Worm (Caenorhabditis elegans) whole organism, late embryonic: ENCODE data around the gene cpg-2.

Experiments used
- C08G9.2 ChIP-seq: sonication (generic microtip); optimal IDR thresholded peaks from 2 replicates; lab custom pipeline; 2016; ENCODE audit warnings: mild to moderate bottlenecking, missing genetic modification characterization, moderate library complexity, missing compliant biosample characterization
- C38D4.7 ChIP-seq: fragments of 200-800 bp; sonication (Bioruptor generic); optimal IDR thresholded peaks from 2 replicates; lab custom pipeline; 2018; ENCODE audit warnings: mild to moderate bottlenecking, missing genetic modification characterization, moderate library complexity, missing compliant biosample characterization
- K09A11.1 ChIP-seq: sonication (generic microtip); optimal IDR thresholded peaks from 2 replicates; lab custom pipeline; 2017; ENCODE audit warnings: antibody characterized with exemption, mild to moderate bottlenecking, missing genetic modification characterization, missing compliant biosample characterization; ENCODE audit not compliant: insufficient read depth
- ceh-18 ChIP-seq: sonication (generic microtip); optimal IDR thresholded peaks from 2 replicates; lab custom pipeline; 2016; ENCODE audit warnings: missing genetic modification characterization, missing compliant biosample characterization
- ceh-19 ChIP-seq: fragments of 200-800 bp; sonication (Bioruptor generic); optimal IDR thresholded peaks from 2 replicates; lab custom pipeline; 2018; ENCODE audit warnings: mild to moderate bottlenecking, missing genetic modification characterization, missing compliant biosample characterization
- ceh-2 ChIP-seq: sonication (generic microtip); optimal IDR thresholded peaks from 2 replicates; lab custom pipeline; 2016; ENCODE audit warnings: missing genotype, missing genetic modification characterization, missing compliant biosample characterization
- ceh-24 ChIP-seq: sonication (generic microtip); optimal IDR thresholded peaks from 2 replicates; lab custom pipeline; 2016; ENCODE audit warnings: mild to moderate bottlenecking, missing genetic modification characterization, missing compliant biosample characterization
- ceh-30 ChIP-seq: fragments of 150-350 bp; optimal IDR thresholded peaks from 2 replicates; lab custom pipeline; 2014; ENCODE audit warnings: missing biosample characterization, missing genetic modification characterization
- ceh-48 ChIP-seq: sonication (generic microtip); optimal IDR thresholded peaks from 2 replicates; lab custom pipeline; 2016; ENCODE audit warnings: missing genetic modification characterization, inconsistent platforms, missing compliant biosample characterization
- ceh-6 ChIP-seq: fragments of 200-800 bp; sonication (Bioruptor generic); optimal IDR thresholded peaks from 2 replicates; lab custom pipeline; 2018; ENCODE audit warnings: mild to moderate bottlenecking, missing genetic modification characterization, missing compliant biosample characterization
- ceh-9 ChIP-seq: sonication (generic microtip); optimal IDR thresholded peaks from 2 replicates; lab custom pipeline; 2016; ENCODE audit warnings: mild to moderate bottlenecking, missing genetic modification characterization, inconsistent platforms, missing compliant biosample characterization
- elt-2 ChIP-seq: sonication (generic microtip); optimal IDR thresholded peaks from 2 replicates; lab custom pipeline; 2016; ENCODE audit warnings: missing genetic modification reagents, missing genetic modification characterization, missing compliant biosample characterization
- eyg-1 ChIP-seq: sonication (generic microtip); optimal IDR thresholded peaks from 2 replicates; lab custom pipeline; 2016; ENCODE audit warnings: missing genotype, missing genetic modification characterization, missing compliant biosample characterization
- gmeb-2 ChIP-seq: sonication (generic microtip); optimal IDR thresholded peaks from 2 replicates; lab custom pipeline; 2016; ENCODE audit warnings: missing genetic modification characterization, inconsistent platforms, missing compliant biosample characterization
- hlh-13 ChIP-seq: fragments of 200-800 bp; sonication (Bioruptor generic); optimal IDR thresholded peaks from 2 replicates; lab custom pipeline; 2018; ENCODE audit warnings: mild to moderate bottlenecking, missing genetic modification characterization, missing compliant biosample characterization
- hlh-30 ChIP-seq: sonication (generic microtip); optimal IDR thresholded peaks from 2 replicates; lab custom pipeline; 2017; ENCODE audit warnings: antibody characterized with exemption, missing genetic modification characterization, missing compliant biosample characterization; ENCODE audit not compliant: insufficient read depth
- lim-6 ChIP-seq: sonication (generic microtip); optimal IDR thresholded peaks from 2 replicates; lab custom pipeline; 2016; ENCODE audit warnings: missing genetic modification characterization, missing compliant biosample characterization
- madf-2 ChIP-seq: sonication (generic microtip); optimal IDR thresholded peaks from 2 replicates; lab custom pipeline; 2017; ENCODE audit warnings: missing genetic modification characterization, missing compliant biosample characterization
- mec-3 ChIP-seq: sonication (generic microtip); optimal IDR thresholded peaks from 2 replicates; lab custom pipeline; 2016; ENCODE audit warnings: borderline replicate concordance, missing genetic modification characterization, missing compliant biosample characterization
- nfya-1 ChIP-seq: sonication (generic microtip); optimal IDR thresholded peaks from 2 replicates; lab custom pipeline; 2017; ENCODE audit warnings: missing genetic modification characterization, mild to moderate bottlenecking, missing compliant biosample characterization, antibody characterized with exemption, moderate library complexity
- nhr-11 ChIP-seq: fragments of 150-350 bp; optimal IDR thresholded peaks from 2 replicates; lab custom pipeline; 2014; ENCODE audit warnings: missing biosample characterization, missing genetic modification characterization
- nhr-232 ChIP-seq: sonication (generic microtip); optimal IDR thresholded peaks from 2 replicates; lab custom pipeline; 2016; ENCODE audit warnings: missing genetic modification characterization, missing compliant biosample characterization
- odd-2 ChIP-seq: sonication (generic microtip); optimal IDR thresholded peaks from 2 replicates; lab custom pipeline; 2017; ENCODE audit warnings: antibody characterized with exemption, mild to moderate bottlenecking, missing genetic modification characterization, missing compliant biosample characterization
- pat-9 ChIP-seq: fragments of 200-800 bp; sonication (Bioruptor generic); optimal IDR thresholded peaks from 2 replicates; lab custom pipeline; 2018; ENCODE audit warnings: mild to moderate bottlenecking, missing genetic modification characterization, moderate library complexity, missing compliant biosample characterization
- pax-1 ChIP-seq: fragments of 150-350 bp; optimal IDR thresholded peaks from 2 replicates; lab custom pipeline; 2014; ENCODE audit warnings: missing biosample characterization, missing genetic modification characterization
- pha-2 ChIP-seq: sonication (generic microtip); optimal IDR thresholded peaks from 2 replicates; lab custom pipeline; 2017; ENCODE audit warnings: mild to moderate bottlenecking, missing genetic modification characterization, missing compliant biosample characterization
- pqm-1 ChIP-seq: sonication (generic microtip); optimal IDR thresholded peaks from 2 replicates; lab custom pipeline; 2016; ENCODE audit warnings: missing genetic modification characterization, missing compliant biosample characterization
- rnt-1 ChIP-seq: sonication (generic microtip); optimal IDR thresholded peaks from 2 replicates; lab custom pipeline; 2016; ENCODE audit warnings: missing genetic modification characterization, missing compliant biosample characterization
- syd-9 ChIP-seq: sonication (generic microtip); optimal IDR thresholded peaks from 2 replicates; lab custom pipeline; 2016; ENCODE audit warnings: mild to moderate bottlenecking, missing genetic modification characterization, moderate library complexity, missing compliant biosample characterization
- tbx-2 ChIP-seq: sonication (generic microtip); optimal IDR thresholded peaks from 2 replicates; lab custom pipeline; 2016; ENCODE audit warnings: missing genetic modification characterization, missing compliant biosample characterization
- ttx-3 ChIP-seq: sonication (generic microtip); optimal IDR thresholded peaks from 2 replicates; lab custom pipeline; 2016; ENCODE audit warnings: missing genetic modification reagents, missing genetic modification characterization, missing compliant biosample characterization
- unc-55 ChIP-seq: sonication (generic microtip); optimal IDR thresholded peaks from 2 replicates; lab custom pipeline; 2017; ENCODE audit warnings: missing biosample characterization, missing genetic modification reagents, missing genetic modification characterization
- unc-86 ChIP-seq: sonication (generic microtip); optimal IDR thresholded peaks from 2 replicates; lab custom pipeline; 2016; ENCODE audit warnings: missing genetic modification characterization, missing compliant biosample characterization

Gene cpg-2

ce11 chrIII:7063061-7063460 is 40.7 kb downstream of the cpg-2 start:
- TF ChIP-seq nhr-232 (tag; lab: Kevin White, UChicago), result no peak
- TF ChIP-seq ceh-18 (tag; lab: Kevin White, UChicago), result no peak
- no peak for TF ChIP-seq ttx-3 (tag; lab: Kevin White, UChicago)
- no peak for TF ChIP-seq ceh-24
- no peak for TF ChIP-seq ceh-48 (tag; lab: Kevin White, UChicago)
- no peak for TF ChIP-seq hlh-13
- no peak for TF ChIP-seq pqm-1 (tag; lab: Kevin White, UChicago)
- TF ChIP-seq ceh-6 (GFP tag; lab: Kevin White, UChicago), result no peak
- no peak for TF ChIP-seq C08G9.2 (tag; lab: Kevin White, UChicago)
- no peak for TF ChIP-seq pax-1 (tag; lab: Kevin White, UChicago)
- TF ChIP-seq nhr-11 (tag; lab: Kevin White, UChicago), result no peak
- no peak for TF ChIP-seq unc-86 (tag; lab: Kevin White, UChicago)
- no peak for TF ChIP-seq odd-2
- TF ChIP-seq K09A11.1 (tag; lab: Kevin White, UChicago), result no peak

DNA sequence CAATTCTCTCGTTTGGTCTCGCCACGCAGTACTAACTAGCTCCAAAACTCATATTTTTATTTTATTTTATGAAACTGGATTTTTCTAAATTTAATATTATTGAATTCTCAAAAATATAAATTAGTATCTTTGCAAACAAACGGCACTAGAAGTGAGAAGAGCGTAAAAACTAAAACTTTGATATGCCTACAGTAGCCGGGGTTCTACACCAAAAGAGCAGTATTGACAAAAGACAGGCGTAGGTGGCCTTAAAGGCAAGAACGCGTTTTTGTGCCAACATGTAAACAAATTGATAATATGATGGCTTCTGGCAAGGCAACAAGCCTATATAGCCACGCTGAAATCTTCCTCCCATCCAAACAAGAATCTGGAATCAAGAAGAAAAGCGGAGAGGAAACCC is 41.2 kb downstream of the cpg-2 start, which contains the start of gene R01H2.1:
R01H2.1 (plus strand) TSS at position 301 of the 400 bp plus-strand sequence.
- TF ChIP-seq odd-2 (no peak), C38D4.7 (GFP tag; lab: Kevin White, UChicago) (no peak), syd-9 (no peak), ceh-30 (tag; lab: Kevin White, UChicago) (no peak), ceh-24 (no peak), ceh-19 (GFP tag; lab: Kevin White, UChicago) (no peak), unc-86 (tag; lab: Kevin White, UChicago) (no peak), elt-2 (no peak), lim-6 (no peak), madf-2 (tag; lab: Kevin White, UChicago) (no peak), pat-9 (tag; lab: Kevin White, UChicago) (no peak), nhr-11 (tag; lab: Kevin White, UChicago) (no peak), eyg-1 (tag; lab: Kevin White, UChicago) (no peak), ttx-3 (tag; lab: Kevin White, UChicago) (no peak)

DNA sequence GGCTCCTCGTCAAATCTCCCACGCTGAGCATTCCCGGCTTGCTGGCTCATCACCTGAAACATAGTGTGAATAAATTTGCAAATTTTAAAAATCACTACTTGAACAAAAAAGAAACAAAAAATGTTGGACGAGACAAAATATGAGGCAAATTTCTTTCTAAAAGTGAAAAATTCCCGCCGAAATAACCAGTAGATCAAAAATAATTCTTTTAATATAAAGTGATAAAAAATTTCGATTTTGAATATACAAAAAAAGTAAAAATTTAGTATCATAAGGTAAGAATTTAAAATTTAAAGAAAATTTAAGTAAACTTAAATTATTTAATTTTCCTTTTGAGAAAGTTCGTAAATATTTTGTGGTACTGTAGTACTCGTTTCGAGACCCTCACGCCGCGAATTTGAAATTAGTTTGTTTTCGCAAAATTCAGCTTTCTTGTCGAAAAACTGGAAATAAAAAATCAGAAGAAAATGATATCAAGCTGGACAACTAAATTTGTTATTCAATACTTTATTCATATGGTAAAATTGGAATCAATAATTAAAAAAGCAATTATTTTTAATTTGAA is 43.2 kb downstream of the cpg-2 start, which contains the start of gene egg-2:
egg-2 (minus strand) TSS at position 53 of the 565 bp plus-strand sequence.
- TF ChIP-seq mec-3 (tag; lab: Kevin White, UChicago) (no peak), unc-55 (GFP tag; lab: Kevin White, UChicago) (no peak), odd-2 (no peak), tbx-2 (no peak)

DNA sequence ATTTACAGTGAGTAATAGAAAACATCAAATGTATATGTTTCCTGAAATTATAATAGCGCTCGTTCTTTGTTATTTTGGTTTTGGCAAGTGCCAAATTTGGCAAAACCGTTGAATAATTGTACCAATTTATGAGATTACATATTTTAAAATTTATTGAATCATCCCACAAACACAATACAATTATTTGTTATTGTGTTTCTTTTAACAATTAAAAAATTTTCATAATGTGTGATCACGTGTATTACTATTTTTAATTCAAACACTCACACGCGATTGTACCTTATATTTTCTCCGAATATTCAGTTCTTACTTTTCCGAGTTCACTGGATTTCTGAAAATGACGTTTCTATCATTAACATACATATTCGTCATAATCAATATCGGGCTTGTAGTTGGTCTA is 47.5 kb downstream of the cpg-2 start, which contains the start of gene R01H2.2:
R01H2.2 (plus strand) TSS at position 301 of the 400 bp plus-strand sequence.
- TF ChIP-seq nfya-1 (tag; lab: Kevin White, UChicago), result no peak
- TF ChIP-seq K09A11.1 (tag; lab: Kevin White, UChicago), result no peak
- TF ChIP-seq ceh-19 (GFP tag; lab: Kevin White, UChicago), result no peak
- no peak for TF ChIP-seq madf-2 (tag; lab: Kevin White, UChicago)
- TF ChIP-seq gmeb-2, result no peak
- no peak for TF ChIP-seq rnt-1 (tag; lab: Kevin White, UChicago)
- TF ChIP-seq hlh-30 (tag; lab: Kevin White, UChicago), result no peak
- TF ChIP-seq pha-2 (tag; lab: Kevin White, UChicago), result no peak
- no peak for TF ChIP-seq odd-2
- no peak for TF ChIP-seq ceh-9 (tag; lab: Kevin White, UChicago)
- TF ChIP-seq ceh-2 (tag; lab: Kevin White, UChicago), result no peak
- TF ChIP-seq ceh-24, result no peak
